Worm (Caenorhabditis elegans) whole organism, early embryonic: ENCODE results near the gene hpo-28.

ENCODE experiments used
- B0310.2 ChIP-seq: sonication (generic microtip); optimal IDR thresholded peaks from 2 replicates; lab custom pipeline; 2016; ENCODE audit warnings: mild to moderate bottlenecking, missing genetic modification characterization, missing compliant biosample characterization
- ama-1 ChIP-seq: fragments of 150-350 bp; optimal IDR thresholded peaks from 2 replicates; lab custom pipeline; 2014
- ceh-13 ChIP-seq: fragments of 200-800 bp; sonication (Bioruptor generic); optimal IDR thresholded peaks from 2 replicates; lab custom pipeline; 2018; ENCODE audit warnings: mild to moderate bottlenecking, missing genetic modification characterization, missing compliant biosample characterization
- ceh-36 ChIP-seq: sonication (generic microtip); optimal IDR thresholded peaks from 2 replicates; lab custom pipeline; 2016; ENCODE audit warnings: missing genetic modification characterization, inconsistent platforms, missing compliant biosample characterization
- ets-7 ChIP-seq: sonication (generic microtip); optimal IDR thresholded peaks from 2 replicates; lab custom pipeline; 2016; ENCODE audit warnings: missing genotype, missing genetic modification characterization, missing compliant biosample characterization
- hnd-1 ChIP-seq: sonication (generic microtip); optimal IDR thresholded peaks from 2 replicates; lab custom pipeline; 2016; ENCODE audit warnings: missing genetic modification characterization, missing compliant biosample characterization
- sea-1 ChIP-seq: fragments of 200-800 bp; sonication (Bioruptor generic); conservative IDR thresholded peaks from 2 replicates; pipeline ENCODE4 v1.3.6; 2022; ENCODE audit warnings: missing genetic modification characterization, missing compliant biosample characterization
- tbx-11 ChIP-seq: fragments of 200-800 bp; sonication (Bioruptor generic); IDR thresholded peaks from 2 replicates; pipeline ENCODE4 v1.3.6; 2022; ENCODE audit warnings: missing genetic modification characterization, missing compliant biosample characterization
- tbx-37 ChIP-seq: fragments of 200-800 bp; sonication (Bioruptor generic); conservative IDR thresholded peaks from 2 replicates; pipeline ENCODE4 v1.3.6; 2022; ENCODE audit warnings: missing genetic modification reagents, missing genetic modification characterization, missing compliant biosample characterization

DNA sequence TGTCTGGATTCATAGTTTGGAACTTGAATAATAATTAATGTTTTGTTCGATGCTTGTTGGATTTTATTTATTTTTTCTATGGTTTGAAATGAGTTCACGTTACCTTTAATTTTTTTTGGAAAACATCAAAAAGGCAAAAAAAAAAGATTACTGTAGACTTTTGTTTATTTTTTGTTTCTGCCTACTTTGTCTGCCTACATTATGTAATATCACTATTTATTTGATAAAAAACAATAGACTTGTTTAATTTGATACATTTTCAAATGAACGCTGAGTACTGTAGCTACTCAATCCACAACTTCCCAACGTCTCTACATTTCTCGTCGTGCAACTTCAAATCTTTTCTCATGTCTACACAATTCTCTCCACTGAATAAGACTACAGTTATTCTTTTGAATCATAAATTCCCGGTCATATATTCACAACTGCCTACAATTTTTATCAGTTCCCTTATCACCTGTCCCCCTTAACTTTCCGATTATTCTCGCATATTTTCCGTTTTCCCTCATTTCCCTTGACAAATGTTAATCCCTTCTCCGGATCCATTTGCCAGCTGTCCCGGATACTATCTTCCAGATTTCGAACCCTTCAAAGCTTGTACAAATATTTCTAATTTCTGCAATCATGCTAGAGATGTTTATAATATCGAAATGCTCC, 22.0 kb upstream of the hpo-28 start, which contains the start of the genes B0244.9 and B0244.7:
- TF ChIP-seq ama-1 (no peak), hnd-1 (tag; lab: Kevin White, UChicago) (no peak), tbx-11 (GFP tag; lab: Robert Waterston, UW) (no peak), tbx-37 (GFP tag; lab: Robert Waterston, UW) (no peak), B0310.2 (no peak), ets-7 (no peak), ceh-13 (GFP tag; lab: Kevin White, UChicago) (no peak), ceh-36 (tag; lab: Kevin White, UChicago) (no peak), sea-1 (GFP tag; lab: Robert Waterston, UW) (no peak)
